Fruit fly (Drosophila melanogaster): ENCODE measurements around the gene Tsen54.

DNA sequence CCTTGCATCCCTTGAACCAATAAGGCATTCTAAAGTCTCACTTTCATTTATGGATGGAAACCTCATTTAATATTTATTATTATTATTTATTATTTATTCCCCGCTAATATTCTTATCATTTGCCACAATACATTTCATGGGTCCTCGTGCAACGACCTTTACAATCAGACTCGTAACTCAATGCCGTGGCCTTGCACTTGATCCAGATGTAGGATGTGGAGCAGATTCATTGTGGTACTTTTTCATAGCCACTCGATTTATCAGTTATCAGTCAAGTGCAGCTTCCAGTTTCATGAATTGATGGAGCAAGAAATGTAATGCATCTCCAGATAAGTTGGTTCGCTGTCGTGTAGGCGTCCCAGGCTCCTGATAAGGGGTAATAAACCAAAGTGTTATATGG, 20.5 kb downstream of the Tsen54 start:
- TF ChIP-seq Pif1B (GFP tag; optimal IDR thresholded peaks at IDR 0.05) (no peak), CG17806 (tag; optimal IDR thresholded peaks at IDR 0.05) (no peak), CG34367 (tag; optimal IDR thresholded peaks at IDR 0.05) (no peak), CG12605 (GFP tag; IDR thresholded peaks at IDR 0.05) (no peak), CG15710 (tag; optimal IDR thresholded peaks at IDR 0.05) (no peak), CG32121 (GFP tag; IDR thresholded peaks at IDR 0.05) (no peak), CG13204 (GFP tag; optimal IDR thresholded peaks at IDR 0.05) (no peak), gl (tag; optimal IDR thresholded peaks at IDR 0.05) (no peak), Snoo (tag; optimal IDR thresholded peaks at IDR 0.05) (no peak), CG10348 (GFP tag; IDR thresholded peaks at IDR 0.05) (no peak)
